Worm (Caenorhabditis elegans) whole organism, mixed stage, embryonic: ENCODE results near the gene R186.3.

Source experiments
- blmp-1 ChIP-seq: fragments of 150-350 bp; optimal IDR thresholded peaks from 2 replicates; lab custom pipeline; 2014; ENCODE audit warnings: missing biosample characterization, missing genetic modification characterization
- ceh-43 ChIP-seq: fragments of 200-800 bp; sonication (Bioruptor generic); optimal IDR thresholded peaks from 2 replicates; lab custom pipeline; 2018; ENCODE audit warnings: mild to moderate bottlenecking, missing genetic modification characterization, moderate library complexity, missing compliant biosample characterization
- ces-1 ChIP-seq: fragments of 150-350 bp; optimal IDR thresholded peaks from 2 replicates; lab custom pipeline; 2014; ENCODE audit warnings: missing biosample characterization, missing genetic modification reagents, missing genetic modification characterization
- elt-3 ChIP-seq: fragments of 150-350 bp; optimal IDR thresholded peaks from 2 replicates; lab custom pipeline; 2014; ENCODE audit warnings: missing biosample characterization, missing genetic modification characterization
- flh-1 ChIP-seq: fragments of 200-800 bp; sonication (Bioruptor generic); optimal IDR thresholded peaks from 2 replicates; lab custom pipeline; 2018; ENCODE audit warnings: mild to moderate bottlenecking, missing genetic modification characterization, moderate library complexity, missing compliant biosample characterization
- lin-13 ChIP-seq: fragments of 150-350 bp; optimal IDR thresholded peaks from 2 replicates; lab custom pipeline; 2014; ENCODE audit warnings: missing biosample characterization, missing genetic modification characterization
- lin-32 ChIP-seq: fragments of 200-800 bp; sonication (Bioruptor generic); optimal IDR thresholded peaks from 2 replicates; lab custom pipeline; 2018; ENCODE audit warnings: mild to moderate bottlenecking, missing genetic modification characterization, missing compliant biosample characterization
- mep-1 ChIP-seq: fragments of 150-350 bp; optimal IDR thresholded peaks from 2 replicates; lab custom pipeline; 2017; ENCODE audit warnings: missing biosample characterization, missing genetic modification reagents, missing genetic modification characterization, inconsistent platforms
- nhr-12 ChIP-seq: fragments of 150-350 bp; optimal IDR thresholded peaks from 2 replicates; lab custom pipeline; 2014; ENCODE audit warnings: missing biosample characterization, missing genetic modification characterization
- nhr-28 ChIP-seq: fragments of 150-350 bp; optimal IDR thresholded peaks from 2 replicates; lab custom pipeline; 2014; ENCODE audit warnings: missing biosample characterization, missing genetic modification characterization
- nhr-76 ChIP-seq: sonication (generic microtip); optimal IDR thresholded peaks from 2 replicates; lab custom pipeline; 2017; ENCODE audit warnings: missing biosample characterization, missing genetic modification characterization
- unc-39 ChIP-seq: fragments of 150-350 bp; optimal IDR thresholded peaks from 2 replicates; lab custom pipeline; 2014; ENCODE audit warnings: missing biosample characterization, missing genetic modification characterization
- unc-62 ChIP-seq: fragments of 150-350 bp; optimal IDR thresholded peaks from 2 replicates; lab custom pipeline; 2014; ENCODE audit warnings: missing biosample characterization, missing genetic modification reagents, missing genetic modification characterization
- ztf-11 ChIP-seq: fragments of 150-350 bp; optimal IDR thresholded peaks from 2 replicates; lab custom pipeline; 2014; ENCODE audit warnings: missing biosample characterization, missing genetic modification characterization

DNA sequence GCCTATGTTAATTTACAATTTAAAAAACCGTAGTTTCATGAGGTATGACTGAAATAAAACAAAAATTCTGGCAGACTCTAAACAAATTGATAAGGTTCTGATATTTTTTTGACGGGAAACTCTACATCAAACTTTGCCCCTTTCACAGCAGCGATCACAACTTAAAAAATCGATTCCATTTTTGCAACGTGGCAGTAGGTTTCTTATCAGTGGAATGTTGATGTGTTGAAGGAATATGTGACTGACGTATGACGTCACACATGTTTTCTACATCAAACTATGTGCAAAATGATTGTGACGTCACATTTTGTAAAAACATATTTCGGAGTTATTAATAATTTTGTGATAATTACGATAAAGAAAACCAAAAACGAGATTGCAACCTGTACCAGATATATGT lies 44.9 kb upstream of the R186.3 start:
- TF ChIP-seq ceh-43 (GFP tag; lab: Kevin White, UChicago) = no peak
- no peak for TF ChIP-seq unc-62 (GFP tag; lab: Kevin White, UChicago)
- TF ChIP-seq nhr-28 (tag; lab: Kevin White, UChicago) = no peak
- no peak for TF ChIP-seq lin-32 (GFP tag; lab: Kevin White, UChicago)
- no peak for TF ChIP-seq ztf-11
- no peak for TF ChIP-seq elt-3
- TF ChIP-seq nhr-12 (tag; lab: Kevin White, UChicago) = no peak
- no peak for TF ChIP-seq nhr-76 (tag; lab: Kevin White, UChicago)
- no peak for TF ChIP-seq mep-1
- TF ChIP-seq ces-1 = no peak
- TF ChIP-seq flh-1 = no peak
- TF ChIP-seq unc-39 (tag; lab: Kevin White, UChicago) = no peak
- TF ChIP-seq blmp-1 = no peak
- TF ChIP-seq lin-13 = no peak
